Worm (Caenorhabditis elegans) whole organism, L1 larva: ENCODE measurements around the gene rab-28.

Source experiments
- C34B4.2 ChIP-seq: sonication (generic microtip); optimal IDR thresholded peaks from 2 replicates; lab custom pipeline; 2017; ENCODE audit warnings: mild to moderate bottlenecking, missing genetic modification characterization, missing compliant biosample characterization
- F16B12.6 ChIP-seq: fragments of 150-350 bp; optimal IDR thresholded peaks from 2 replicates; lab custom pipeline; 2014; ENCODE audit warnings: missing biosample characterization, missing genetic modification characterization
- alr-1 ChIP-seq: fragments of 200-800 bp; sonication (Bioruptor generic); optimal IDR thresholded peaks from 2 replicates; lab custom pipeline; 2018; ENCODE audit warnings: borderline replicate concordance, mild to moderate bottlenecking, missing genetic modification characterization, missing compliant biosample characterization
- aly-2 ChIP-seq: fragments of 150-350 bp; optimal IDR thresholded peaks from 2 replicates; lab custom pipeline; 2014; ENCODE audit warnings: missing biosample characterization, missing genetic modification characterization
- blmp-1 ChIP-seq: fragments of 150-350 bp; optimal IDR thresholded peaks from 2 replicates; lab custom pipeline; 2014; ENCODE audit warnings: missing biosample characterization, missing genetic modification characterization
- ceh-63 ChIP-seq: fragments of 200-800 bp; sonication (Bioruptor generic); optimal IDR thresholded peaks from 2 replicates; lab custom pipeline; 2018; ENCODE audit warnings: mild to moderate bottlenecking, missing genetic modification characterization, missing compliant biosample characterization
- ceh-8 ChIP-seq: fragments of 200-800 bp; sonication (Bioruptor generic); optimal IDR thresholded peaks from 2 replicates; lab custom pipeline; 2018; ENCODE audit warnings: mild to moderate bottlenecking, missing genetic modification characterization, moderate library complexity, missing compliant biosample characterization
- ceh-88 ChIP-seq: fragments of 200-800 bp; sonication (Bioruptor generic); IDR thresholded peaks from 2 replicates; pipeline ENCODE4 v1.3.6; 2022; ENCODE audit warnings: missing genetic modification characterization, missing compliant biosample characterization
- ceh-90 ChIP-seq: sonication (generic microtip); optimal IDR thresholded peaks from 2 replicates; lab custom pipeline; 2016; ENCODE audit warnings: missing genetic modification characterization, missing compliant biosample characterization
- ces-1 ChIP-seq: fragments of 150-350 bp; optimal IDR thresholded peaks from 2 replicates; lab custom pipeline; 2014; ENCODE audit warnings: missing biosample characterization, missing genetic modification reagents, missing genetic modification characterization
- dsc-1 ChIP-seq: sonication (generic microtip); optimal IDR thresholded peaks from 2 replicates; lab custom pipeline; 2016; ENCODE audit warnings: mild to moderate bottlenecking, missing genetic modification characterization, missing compliant biosample characterization
- efl-1 ChIP-seq, 4 experiments: fragments of 150-350 bp; optimal IDR thresholded peaks in 3 of 4; peaks in 1 of 4; 1 replicate in 1 of 4; 2 replicates in 3 of 4; lab custom pipeline; 2014; ENCODE audit warnings: missing biosample characterization in 2 of 4, missing genetic modification characterization in 2 of 4, missing genetic modification reagents in 2 of 4
- egl-27 ChIP-seq, 2 experiments: fragments of 150-350 bp in 1 of 2; sonication (generic microtip); optimal IDR thresholded peaks; 3 replicates each; lab custom pipeline; 2017 to 2018; ENCODE audit warnings: missing biosample characterization in 2 of 2, missing genetic modification characterization in 2 of 2, missing genetic modification reagents in 2 of 2
- elt-2 ChIP-seq: sonication (generic microtip); optimal IDR thresholded peaks from 2 replicates; lab custom pipeline; 2016; ENCODE audit warnings: missing genetic modification characterization, mild to moderate bottlenecking, inconsistent platforms, missing compliant biosample characterization, missing genetic modification reagents
- fkh-10 ChIP-seq: sonication (generic microtip); optimal IDR thresholded peaks from 2 replicates; lab custom pipeline; 2017; ENCODE audit warnings: missing biosample characterization, missing genetic modification reagents, missing genetic modification characterization
- fkh-4 ChIP-seq: sonication (generic microtip); optimal IDR thresholded peaks from 2 replicates; lab custom pipeline; 2016; ENCODE audit warnings: missing compliant biosample characterization, missing genetic modification characterization, borderline replicate concordance
- hlh-17 ChIP-seq: fragments of 200-800 bp; sonication (Bioruptor generic); optimal IDR thresholded peaks from 2 replicates; lab custom pipeline; 2018; ENCODE audit warnings: missing genetic modification characterization, mild to moderate bottlenecking, missing compliant biosample characterization, moderate library complexity, borderline replicate concordance
- hpl-2 ChIP-seq: fragments of 150-350 bp; optimal IDR thresholded peaks from 2 replicates; lab custom pipeline; 2014; ENCODE audit warnings: missing biosample characterization, missing genetic modification reagents, missing genetic modification characterization
- irx-1 ChIP-seq: sonication (generic microtip); optimal IDR thresholded peaks from 2 replicates; lab custom pipeline; 2016; ENCODE audit warnings: missing genetic modification characterization, missing compliant biosample characterization
- isw-1 ChIP-seq: fragments of 200-800 bp; sonication (Bioruptor generic); IDR thresholded peaks from 2 replicates; pipeline ENCODE4 v1.3.6; 2022; ENCODE audit warnings: missing genetic modification characterization, missing compliant biosample characterization
- lin-35 ChIP-seq, 2 experiments: fragments of 150-350 bp; optimal IDR thresholded peaks; 2 replicates each; lab custom pipeline; 2014; ENCODE audit warnings: missing biosample characterization in 2 of 2, missing genetic modification characterization in 2 of 2, missing genetic modification reagents in 2 of 2
- lin-39 ChIP-seq: fragments of 150-350 bp; optimal IDR thresholded peaks from 2 replicates; lab custom pipeline; 2014; ENCODE audit warnings: missing biosample characterization, missing genetic modification reagents, missing genetic modification characterization
- lir-3 ChIP-seq: sonication (generic microtip); optimal IDR thresholded peaks from 2 replicates; lab custom pipeline; 2016; ENCODE audit warnings: mild to moderate bottlenecking, missing genetic modification characterization, moderate library complexity, missing compliant biosample characterization; ENCODE audit not compliant: poor library complexity
- lsy-2 ChIP-seq, 2 experiments: fragments of 150-350 bp; optimal IDR thresholded peaks; 2 replicates each; lab custom pipeline; 2014; ENCODE audit warnings: missing biosample characterization in 2 of 2, missing genetic modification characterization in 2 of 2
- mdl-1 ChIP-seq, 2 experiments: fragments of 150-350 bp; optimal IDR thresholded peaks; 2 replicates each; lab custom pipeline; 2014 to 2017; ENCODE audit warnings: missing biosample characterization in 2 of 2, missing genetic modification characterization in 2 of 2, inconsistent platforms in 1 of 2
- nhr-11 ChIP-seq: fragments of 150-350 bp; optimal IDR thresholded peaks from 2 replicates; lab custom pipeline; 2014; ENCODE audit warnings: missing biosample characterization, missing genetic modification characterization
- nhr-12 ChIP-seq: sonication (generic microtip); optimal IDR thresholded peaks from 2 replicates; lab custom pipeline; 2017; ENCODE audit warnings: missing biosample characterization, missing genetic modification characterization
- nhr-19 ChIP-seq: fragments of 200-800 bp; sonication (Bioruptor generic); conservative IDR thresholded peaks from 2 replicates; pipeline ENCODE4 v1.3.6; 2022; ENCODE audit warnings: missing genetic modification characterization, missing compliant biosample characterization
- nhr-20 ChIP-seq: sonication (generic microtip); optimal IDR thresholded peaks from 2 replicates; lab custom pipeline; 2016; ENCODE audit warnings: mild to moderate bottlenecking, missing genetic modification characterization, missing compliant biosample characterization
- nhr-237 ChIP-seq: fragments of 150-350 bp; optimal IDR thresholded peaks from 2 replicates; lab custom pipeline; 2014; ENCODE audit warnings: missing biosample characterization, missing genetic modification characterization
- nhr-28 ChIP-seq: fragments of 150-350 bp; optimal IDR thresholded peaks from 2 replicates; lab custom pipeline; 2014; ENCODE audit warnings: missing biosample characterization, missing genetic modification characterization
- nhr-47 ChIP-seq: sonication (generic microtip); optimal IDR thresholded peaks from 2 replicates; lab custom pipeline; 2016; ENCODE audit warnings: mild to moderate bottlenecking, missing genetic modification characterization, moderate library complexity, missing compliant biosample characterization
- nhr-76 ChIP-seq: sonication (generic microtip); optimal IDR thresholded peaks from 2 replicates; lab custom pipeline; 2017; ENCODE audit warnings: missing biosample characterization, missing genetic modification characterization
- nhr-77 ChIP-seq: fragments of 150-350 bp; optimal IDR thresholded peaks from 2 replicates; lab custom pipeline; 2014; ENCODE audit warnings: missing biosample characterization, missing genetic modification characterization
- nhr-84 ChIP-seq: sonication (generic microtip); optimal IDR thresholded peaks from 2 replicates; lab custom pipeline; 2017; ENCODE audit warnings: missing biosample characterization, missing genetic modification characterization
- nhr-90 ChIP-seq: sonication (generic microtip); optimal IDR thresholded peaks from 2 replicates; lab custom pipeline; 2016; ENCODE audit warnings: mild to moderate bottlenecking, missing genetic modification characterization, missing compliant biosample characterization; ENCODE audit not compliant: poor library complexity
- pag-3 ChIP-seq: sonication (generic microtip); optimal IDR thresholded peaks from 2 replicates; lab custom pipeline; 2017; ENCODE audit warnings: missing genetic modification characterization, mild to moderate bottlenecking, missing compliant biosample characterization, antibody characterized with exemption, borderline replicate concordance; ENCODE audit not compliant: insufficient read depth
- pax-3 ChIP-seq: fragments of 200-800 bp; sonication (Bioruptor generic); optimal IDR thresholded peaks from 2 replicates; lab custom pipeline; 2018; ENCODE audit warnings: mild to moderate bottlenecking, missing genetic modification characterization, moderate library complexity, missing compliant biosample characterization
- rnt-1 ChIP-seq: sonication (generic microtip); optimal IDR thresholded peaks from 2 replicates; lab custom pipeline; 2016; ENCODE audit warnings: mild to moderate bottlenecking, missing genetic modification characterization, moderate library complexity, missing compliant biosample characterization
- skn-1 ChIP-seq: fragments of 150-350 bp; optimal IDR thresholded peaks from 2 replicates; lab custom pipeline; 2014; ENCODE audit warnings: missing biosample characterization, missing genetic modification characterization
- sox-4 ChIP-seq: sonication (generic microtip); optimal IDR thresholded peaks from 2 replicates; lab custom pipeline; 2016; ENCODE audit warnings: missing genetic modification characterization, missing compliant biosample characterization
- unc-86 ChIP-seq: sonication (generic microtip); optimal IDR thresholded peaks from 2 replicates; lab custom pipeline; 2016; ENCODE audit warnings: missing genetic modification characterization, missing compliant biosample characterization
- ztf-11 ChIP-seq, 2 experiments: sonication (generic microtip); optimal IDR thresholded peaks; 2 replicates each; lab custom pipeline; 2016 to 2017; ENCODE audit warnings: missing genetic modification characterization in 2 of 2, missing biosample characterization in 1 of 2, missing compliant biosample characterization in 1 of 2

rab-28 gene

ce11 chrIV:9268916-9269315, 25.1 kb upstream of the rab-28 start:
- TF ChIP-seq nhr-237 (tag; lab: Kevin White, UChicago) (no peak), ztf-11 (tag; optimal IDR thresholded peaks at IDR 0.05; lab: Kevin White, UChicago) (peak in 1 of 2 experiments; percentile 28), nhr-77 (no peak), ceh-8 (no peak), isw-1 (GFP tag; lab: Robert Waterston, UW) (no peak), elt-2 (no peak), C34B4.2 (tag; lab: Kevin White, UChicago) (no peak), efl-1 (optimal IDR thresholded peaks at IDR 0.05; lab: Kevin White, UChicago) (no peak), efl-1 (GFP tag; optimal IDR thresholded peaks at IDR 0.05 in 1 of 2; lab: Kevin White, UChicago) (peak in 1 of 2 experiments; percentile 11), unc-86 (tag; lab: Kevin White, UChicago) (no peak)

- peak; percentile 56 for TF ChIP-seq blmp-1 (tag; lab: Kevin White, UChicago)
- no peak for TF ChIP-seq lsy-2 (tag; optimal IDR thresholded peaks at IDR 0.05; lab: Kevin White, UChicago)
- TF ChIP-seq dsc-1 = no peak
- TF ChIP-seq hpl-2 = no peak
Observed at ce11 chrIV:9267581-9267980, 23.8 kb upstream of the rab-28 start.

ce11 chrIV:9266464-9266863, 22.7 kb upstream of the rab-28 start, which contains the start of gene Y11D7A.19:
Y11D7A.19 (minus strand) TSS chrIV:9266564.
- TF ChIP-seq nhr-76 (tag; lab: Kevin White, UChicago) (no peak), F16B12.6 (no peak), lin-39 (no peak), irx-1 (tag; lab: Kevin White, UChicago) (no peak), hpl-2 (no peak), fkh-10 (GFP tag; lab: Kevin White, UChicago) (no peak), alr-1 (tag; lab: Kevin White, UChicago) (no peak), lir-3 (tag; lab: Kevin White, UChicago) (no peak), sox-4 (tag; lab: Kevin White, UChicago) (no peak), hlh-17 (GFP tag; lab: Kevin White, UChicago) (no peak), aly-2 (tag; lab: Kevin White, UChicago) (no peak), nhr-19 (GFP tag; lab: Robert Waterston, UW) (no peak), ceh-63 (no peak), ceh-88 (GFP tag; lab: Robert Waterston, UW) (no peak), ceh-90 (tag; lab: Kevin White, UChicago) (no peak), mdl-1 (tag; optimal IDR thresholded peaks at IDR 0.05; lab: Kevin White, UChicago) (no peak)

- TF ChIP-seq lir-3 (tag; lab: Kevin White, UChicago) = no peak
- TF ChIP-seq ceh-90 (tag; lab: Kevin White, UChicago) = no peak
- no peak for TF ChIP-seq lin-35 (GFP tag; optimal IDR thresholded peaks at IDR 0.05; lab: Kevin White, UChicago)
- TF ChIP-seq skn-1 (tag; lab: Kevin White, UChicago) = no peak
- no peak for TF ChIP-seq ces-1 (GFP tag; lab: Kevin White, UChicago)
- no peak for TF ChIP-seq pax-3 (tag; lab: Kevin White, UChicago)
- TF ChIP-seq nhr-11 (tag; lab: Kevin White, UChicago) = no peak
- no peak for TF ChIP-seq dsc-1
- TF ChIP-seq C34B4.2 (tag; lab: Kevin White, UChicago) = no peak
- TF ChIP-seq rnt-1 = no peak
Observed at ce11 chrIV:9264513-9264912, 20.7 kb upstream of the rab-28 start.

ce11 chrIV:9263812-9264320, 20.1 kb upstream of the rab-28 start, which contains the start of gene flh-1:
flh-1 (minus strand) TSS chrIV:9264270.
- TF ChIP-seq nhr-19 (GFP tag; lab: Robert Waterston, UW) (no peak), lsy-2 (tag; optimal IDR thresholded peaks at IDR 0.05; lab: Kevin White, UChicago) (no peak), egl-27 (tag; optimal IDR thresholded peaks at IDR 0.05; lab: Kevin White, UChicago) (no peak), nhr-84 (tag; lab: Kevin White, UChicago) (no peak), irx-1 (tag; lab: Kevin White, UChicago) (no peak), nhr-47 (no peak), ceh-63 (no peak), blmp-1 (tag; lab: Kevin White, UChicago) (no peak), nhr-28 (tag; lab: Kevin White, UChicago) (no peak), nhr-90 (tag; lab: Kevin White, UChicago) (no peak), lin-39 (no peak), nhr-12 (no peak), fkh-4 (tag; lab: Kevin White, UChicago) (no peak), nhr-20 (no peak), isw-1 (GFP tag; lab: Robert Waterston, UW) (no peak), skn-1 (tag; lab: Kevin White, UChicago) (no peak), hlh-17 (GFP tag; lab: Kevin White, UChicago) (no peak), pag-3 (tag; lab: Kevin White, UChicago) (no peak), aly-2 (tag; lab: Kevin White, UChicago) (no peak)
